Fruit fly (Drosophila melanogaster) whole organism, adult: ENCODE results near the gene Fum3.

Experiments
- CG12768 ChIP-seq: fragments of 200-800 bp; sonication (Bioruptor generic); optimal IDR thresholded peaks from 2 replicates; lab custom pipeline; 2017; ENCODE audit warnings: missing biosample characterization, missing genetic modification characterization, mild to moderate bottlenecking, moderate library complexity, missing genetic modification reagents
- CG14711 ChIP-seq: fragments of 200-800 bp; sonication (Bioruptor generic); optimal IDR thresholded peaks from 2 replicates; lab custom pipeline; 2018; ENCODE audit warnings: missing biosample characterization, mild to moderate bottlenecking, missing genetic modification characterization, moderate library complexity
- Crg-1 ChIP-seq: fragments of 200-800 bp; sonication (Bioruptor generic); optimal IDR thresholded peaks from 2 replicates; lab custom pipeline; 2016; ENCODE audit warnings: missing biosample characterization, missing genetic modification characterization
- cnc ChIP-seq, 2 experiments: fragments of >200 bp; optimal IDR thresholded peaks; 2 replicates each; lab custom pipeline; 2017
- kay ChIP-seq: fragments of 200-800 bp; sonication (Bioruptor generic); peaks from one replicate; lab custom pipeline; 2016; ENCODE audit warnings: missing biosample characterization, missing genetic modification characterization, borderline replicate concordance
- tj ChIP-seq: fragments of 200-800 bp; sonication (Bioruptor generic); optimal IDR thresholded peaks from 3 replicates; lab custom pipeline; 2017; ENCODE audit warnings: missing biosample characterization, mild to moderate bottlenecking, missing genetic modification characterization, moderate library complexity
- toe ChIP-seq: fragments of 200-800 bp; sonication (Bioruptor generic); optimal IDR thresholded peaks from 2 replicates; lab custom pipeline; 2016; ENCODE audit warnings: missing biosample characterization, missing genetic modification characterization

- TF ChIP-seq CG12768 (GFP tag; lab: Kevin White, UChicago): no peak
- TF ChIP-seq toe (GFP tag; lab: Kevin White, UChicago): no peak
- no peak for TF ChIP-seq Crg-1 (GFP tag; lab: Kevin White, UChicago)
- TF ChIP-seq kay (GFP tag; lab: Kevin White, UChicago): no peak
- no peak for TF ChIP-seq cnc (optimal IDR thresholded peaks at IDR 0.05; lab: Kevin White, UChicago)
- TF ChIP-seq tj: no peak
- no peak for TF ChIP-seq CG14711 (tag; lab: Kevin White, UChicago)
Observed at dm6 chr3L:11448349-11448748, 17.3 kb downstream of the Fum3 start.
